Worm (Caenorhabditis elegans): ENCODE results near the gene bath-44.

ce11 chrII:7390335-7390734 lies 4.4 kb upstream of the bath-44 start:
- TF ChIP-seq him-1 (tag; optimal IDR thresholded peaks at IDR 0.05): no peak
- no peak for TF ChIP-seq dao-5 (tag; optimal IDR thresholded peaks at IDR 0.05)
